Fruit fly (Drosophila melanogaster) Kc167 (cell line): ENCODE measurements around the gene CG13793.

Experiments used
- Myc ChIP-seq: fragments of >200 bp; optimal IDR thresholded peaks from 2 replicates; lab custom pipeline; 2017; ENCODE audit warnings: missing external identifiers
- Sin3A ChIP-seq: fragments of >200 bp; optimal IDR thresholded peaks from 2 replicates; lab custom pipeline; 2018; ENCODE audit warnings: missing external identifiers
- h ChIP-seq: fragments of >200 bp; optimal IDR thresholded peaks from 3 replicates; lab custom pipeline; 2018; ENCODE audit warnings: missing external identifiers
- insv ChIP-seq: fragments of >200 bp; optimal IDR thresholded peaks from 3 replicates; lab custom pipeline; 2018; ENCODE audit warnings: missing external identifiers
- psq ChIP-seq: fragments of >200 bp; optimal IDR thresholded peaks from 2 replicates; lab custom pipeline; 2017; ENCODE audit warnings: missing external identifiers
- ttk ChIP-seq: sonication (Bioruptor generic); optimal IDR thresholded peaks from 2 replicates; lab custom pipeline; 2017; ENCODE audit warnings: missing external identifiers

- TF ChIP-seq psq: no peak
- no peak for TF ChIP-seq Sin3A (lab: Kevin White, UChicago)
- TF ChIP-seq Myc (lab: Kevin White, UChicago): no peak
- TF ChIP-seq insv (lab: Kevin White, UChicago): no peak
- no peak for TF ChIP-seq h (lab: Kevin White, UChicago)
- no peak for TF ChIP-seq ttk
These were observed 22.1 kb upstream of the CG13793 start, which contains the start of gene Acp1 for dm6 chr2L:7741437-7741836.
